Worm (Caenorhabditis elegans): ENCODE results near the gene F11C1.10.

DNA sequence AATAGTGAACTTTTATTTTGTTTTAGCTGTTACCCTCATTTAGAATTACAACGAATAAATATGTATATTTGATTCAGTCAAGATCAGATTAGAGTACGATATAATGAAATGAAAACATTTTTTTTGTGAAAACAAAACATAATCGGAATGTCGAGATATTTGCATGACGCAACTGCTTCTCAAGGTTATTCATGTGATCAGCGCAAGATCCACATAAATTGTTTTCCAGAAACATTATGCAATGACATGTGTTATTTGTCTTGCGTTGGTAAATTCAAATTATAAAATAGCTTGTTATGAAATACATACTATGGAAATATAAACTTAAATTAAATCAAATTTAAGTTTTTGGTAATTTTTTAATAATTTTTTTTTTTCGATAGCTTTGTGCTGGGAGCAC is 22.7 kb downstream of the F11C1.10 start:
- TF ChIP-seq elt-3 (tag; optimal IDR thresholded peaks at IDR 0.05): no peak
- no peak for TF ChIP-seq nhr-90 (tag; optimal IDR thresholded peaks at IDR 0.05; ENCODE audit: poor library complexity)
- no peak for TF ChIP-seq lin-39 (tag; optimal IDR thresholded peaks at IDR 0.05)
- no peak for TF ChIP-seq ceh-82 (tag; optimal IDR thresholded peaks at IDR 0.05)
- no peak for TF ChIP-seq ceh-90 (tag; optimal IDR thresholded peaks at IDR 0.05)
- TF ChIP-seq F16B12.6 (tag; optimal IDR thresholded peaks at IDR 0.05): no peak
- TF ChIP-seq skn-1 (tag; optimal IDR thresholded peaks at IDR 0.05): no peak
- TF ChIP-seq ztf-11 (tag; optimal IDR thresholded peaks at IDR 0.05): no peak
- no peak for TF ChIP-seq zip-4 (GFP tag; optimal IDR thresholded peaks at IDR 0.05)

All from whole organism, L1 larva.